Fruit fly (Drosophila melanogaster) whole organism, embryonic: ENCODE results near the gene CG34001.

Experiments
- ATbp ChIP-seq: fragments of 200-800 bp; sonication (Bioruptor generic); optimal IDR thresholded peaks from 2 replicates; lab custom pipeline; 2017; ENCODE audit warnings: missing biosample characterization, mild to moderate bottlenecking, missing genetic modification characterization, missing genetic modification reagents
- Abd-B ChIP-seq: fragments of 200-800 bp; sonication (Bioruptor generic); optimal IDR thresholded peaks from 2 replicates; lab custom pipeline; 2018; ENCODE audit warnings: missing biosample characterization, mild to moderate bottlenecking, missing genetic modification characterization, moderate library complexity
- Antp ChIP-seq: fragments of 200-800 bp; sonication (Bioruptor generic); optimal IDR thresholded peaks from 3 replicates; lab custom pipeline; 2016; ENCODE audit warnings: missing biosample characterization, missing genetic modification characterization
- Atf-2 ChIP-seq: fragments of 200-800 bp; sonication (Bioruptor generic); optimal IDR thresholded peaks from 2 replicates; lab custom pipeline; 2016; ENCODE audit warnings: missing biosample characterization, missing genetic modification characterization
- Atf6 ChIP-seq: fragments of 200-800 bp; sonication (Bioruptor generic); IDR thresholded peaks from 2 replicates; pipeline ENCODE4 v1.3.6; 2022; ENCODE audit warnings: missing biosample characterization, missing genetic modification characterization
- C15 ChIP-seq: fragments of 200-800 bp; sonication (Bioruptor generic); IDR thresholded peaks from 3 replicates; pipeline ENCODE4 v1.3.6; 2022; ENCODE audit warnings: missing biosample characterization, missing genetic modification characterization
- CG1024 ChIP-seq: fragments of 200-800 bp; sonication (Bioruptor generic); IDR thresholded peaks from 2 replicates; pipeline ENCODE4 v1.3.6; 2022; ENCODE audit warnings: missing biosample characterization, missing genetic modification characterization
- CG11560 ChIP-seq: fragments of 200-800 bp; sonication (Bioruptor generic); IDR thresholded peaks from 3 replicates; pipeline ENCODE4 v1.3.6; 2022; ENCODE audit warnings: missing biosample characterization, missing genetic modification characterization
- CG13624 ChIP-seq: fragments of 200-800 bp; sonication (Bioruptor generic); optimal IDR thresholded peaks from 2 replicates; lab custom pipeline; 2016; ENCODE audit warnings: missing biosample characterization, missing genetic modification characterization
- CG14965 ChIP-seq: fragments of 200-800 bp; sonication (Bioruptor generic); optimal IDR thresholded peaks from 2 replicates; lab custom pipeline; 2016; ENCODE audit warnings: missing biosample characterization, missing genetic modification characterization, borderline replicate concordance
- CG15011 ChIP-seq: fragments of 200-800 bp; sonication (Bioruptor generic); optimal IDR thresholded peaks from 3 replicates; lab custom pipeline; 2018; ENCODE audit warnings: missing biosample characterization, mild to moderate bottlenecking, missing genetic modification characterization
- CG17361 ChIP-seq: fragments of 200-800 bp; sonication (Bioruptor generic); IDR thresholded peaks from 3 replicates; pipeline ENCODE4 v1.3.6; 2022; ENCODE audit warnings: missing biosample characterization, missing genetic modification characterization
- CG17385 ChIP-seq: fragments of 200-800 bp; sonication (Bioruptor generic); optimal IDR thresholded peaks from 3 replicates; lab custom pipeline; 2018; ENCODE audit warnings: missing biosample characterization, mild to moderate bottlenecking, missing genetic modification characterization
- Chrac-16 ChIP-seq: fragments of 200-800 bp; sonication (Bioruptor generic); optimal IDR thresholded peaks from 3 replicates; lab custom pipeline; 2016; ENCODE audit warnings: missing biosample characterization, missing genetic modification characterization
- Dip3 ChIP-seq: fragments of 200-800 bp; sonication (Bioruptor generic); optimal IDR thresholded peaks from 3 replicates; lab custom pipeline; 2016; ENCODE audit warnings: missing biosample characterization, missing genetic modification characterization
- Eip74EF ChIP-seq, 2 experiments: fragments of 200-800 bp in 1 of 2; fragments of >200 bp in 1 of 2; sonication (Bioruptor generic) in 1 of 2; optimal IDR thresholded peaks; 2 replicates each; lab custom pipeline; 2017 to 2019; ENCODE audit warnings: missing biosample characterization in 2 of 2, missing genetic modification characterization in 2 of 2, mild to moderate bottlenecking in 1 of 2, moderate library complexity in 1 of 2
- H15 ChIP-seq: fragments of 200-800 bp; sonication (Bioruptor generic); IDR thresholded peaks from 3 replicates; pipeline ENCODE4 v1.3.6; 2022; ENCODE audit warnings: missing biosample characterization, missing genetic modification characterization
- H2.0 ChIP-seq: fragments of 200-800 bp; sonication (Bioruptor generic); IDR thresholded peaks from 2 replicates; pipeline ENCODE4 v1.3.6; 2022; ENCODE audit warnings: missing biosample characterization, missing genetic modification characterization
- HLH3B ChIP-seq: fragments of 200-800 bp; sonication (Bioruptor generic); IDR thresholded peaks from 2 replicates; pipeline ENCODE4 v1.3.6; 2022; ENCODE audit warnings: missing biosample characterization, missing genetic modification characterization
- Med ChIP-seq: fragments of 200-800 bp; sonication (Bioruptor generic); peaks from one replicate; lab custom pipeline; 2016; ENCODE audit warnings: missing biosample characterization, missing genetic modification characterization, mild to moderate bottlenecking, inconsistent platforms, moderate library complexity
- Ravus ChIP-seq: fragments of 200-800 bp; sonication (Bioruptor generic); IDR thresholded peaks from 2 replicates; pipeline ENCODE4 v1.3.6; 2022; ENCODE audit warnings: missing biosample characterization, missing genetic modification characterization
- Six4 ChIP-seq: fragments of 200-800 bp; sonication (Bioruptor generic); optimal IDR thresholded peaks from 2 replicates; lab custom pipeline; 2016; ENCODE audit warnings: missing biosample characterization, missing genetic modification characterization
- Taf1 ChIP-seq: fragments of 200-800 bp; sonication (Bioruptor generic); IDR thresholded peaks from 2 replicates; pipeline ENCODE4 v1.3.6; 2022; ENCODE audit warnings: missing biosample characterization, missing genetic modification characterization
- abd-A ChIP-seq: fragments of 200-800 bp; sonication (Bioruptor generic); optimal IDR thresholded peaks from 3 replicates; lab custom pipeline; 2019; ENCODE audit warnings: missing biosample characterization, mild to moderate bottlenecking, missing genetic modification characterization, moderate library complexity
- bigmax ChIP-seq: fragments of 200-800 bp; sonication (Bioruptor generic); optimal IDR thresholded peaks from 2 replicates; lab custom pipeline; 2018; ENCODE audit warnings: missing biosample characterization, mild to moderate bottlenecking, missing genetic modification characterization
- bsh ChIP-seq, 2 experiments: fragments of 200-800 bp; sonication (Bioruptor generic); optimal IDR thresholded peaks; 2 replicates each; lab custom pipeline; 2017 to 2018; ENCODE audit warnings: mild to moderate bottlenecking in 2 of 2, missing biosample characterization in 2 of 2, missing genetic modification characterization in 2 of 2, moderate library complexity in 1 of 2
- btn ChIP-seq: fragments of 200-800 bp; sonication (Bioruptor generic); optimal IDR thresholded peaks from 2 replicates; lab custom pipeline; 2016; ENCODE audit warnings: missing biosample characterization, missing genetic modification characterization
- cas ChIP-seq: fragments of 200-800 bp; sonication (Bioruptor generic); IDR thresholded peaks from 2 replicates; pipeline ENCODE4 v1.3.6; 2022; ENCODE audit warnings: missing biosample characterization, missing genetic modification characterization
- caup ChIP-seq: fragments of 200-800 bp; sonication (Bioruptor generic); optimal IDR thresholded peaks from 3 replicates; lab custom pipeline; 2017; ENCODE audit warnings: missing biosample characterization, mild to moderate bottlenecking, missing genetic modification characterization, moderate library complexity; ENCODE audit not compliant: severe bottlenecking
- chn ChIP-seq: fragments of 200-800 bp; sonication (Bioruptor generic); optimal IDR thresholded peaks from 2 replicates; lab custom pipeline; 2016; ENCODE audit warnings: missing biosample characterization, missing genetic modification characterization
- crc ChIP-seq: fragments of 200-800 bp; sonication (Bioruptor generic); optimal IDR thresholded peaks from 2 replicates; lab custom pipeline; 2016; ENCODE audit warnings: missing biosample characterization, missing genetic modification characterization
- croc ChIP-seq: fragments of 200-800 bp; sonication (Bioruptor generic); conservative IDR thresholded peaks from 3 replicates; pipeline ENCODE4 v1.3.6; 2022; ENCODE audit warnings: missing biosample characterization, missing genetic modification characterization
- dmrt11E ChIP-seq: fragments of 200-800 bp; sonication (Bioruptor generic); optimal IDR thresholded peaks from 3 replicates; lab custom pipeline; 2018; ENCODE audit warnings: missing biosample characterization, mild to moderate bottlenecking, missing genetic modification characterization, moderate library complexity
- ems ChIP-seq: fragments of 200-800 bp; sonication (Bioruptor generic); optimal IDR thresholded peaks from 3 replicates; lab custom pipeline; 2016; ENCODE audit warnings: missing biosample characterization, missing genetic modification characterization
- fd64A ChIP-seq: fragments of 200-800 bp; sonication (Bioruptor generic); optimal IDR thresholded peaks from 3 replicates; lab custom pipeline; 2018; ENCODE audit warnings: missing biosample characterization, mild to moderate bottlenecking, missing genetic modification characterization
- ham ChIP-seq: fragments of 200-800 bp; sonication (Bioruptor generic); IDR thresholded peaks from 2 replicates; pipeline ENCODE4 v1.3.6; 2022; ENCODE audit warnings: missing biosample characterization, missing genetic modification characterization
- her ChIP-seq: fragments of 200-800 bp; sonication (Bioruptor generic); optimal IDR thresholded peaks from 2 replicates; lab custom pipeline; 2016; ENCODE audit warnings: missing biosample characterization, missing genetic modification characterization
- kay ChIP-seq: fragments of 200-800 bp; sonication (Bioruptor generic); optimal IDR thresholded peaks from 2 replicates; lab custom pipeline; 2016; ENCODE audit warnings: missing biosample characterization, missing genetic modification characterization
- ken ChIP-seq: fragments of 200-800 bp; sonication (Bioruptor generic); IDR thresholded peaks from 3 replicates; pipeline ENCODE4 v1.3.6; 2022; ENCODE audit warnings: missing biosample characterization, missing genetic modification characterization
- kni ChIP-seq: fragments of 200-800 bp; sonication (Bioruptor generic); optimal IDR thresholded peaks from 3 replicates; lab custom pipeline; 2017; ENCODE audit warnings: mild to moderate bottlenecking, missing biosample characterization, missing genetic modification reagents, missing genetic modification characterization
- mam ChIP-seq: fragments of 200-800 bp; sonication (Bioruptor generic); optimal IDR thresholded peaks from 3 replicates; lab custom pipeline; 2016; ENCODE audit warnings: missing biosample characterization, missing genetic modification characterization
- oc ChIP-seq: fragments of 200-800 bp; sonication (Bioruptor generic); optimal IDR thresholded peaks from 2 replicates; lab custom pipeline; 2018; ENCODE audit warnings: missing biosample characterization, mild to moderate bottlenecking, missing genetic modification characterization, moderate library complexity
- org-1 ChIP-seq: fragments of 200-800 bp; sonication (Bioruptor generic); optimal IDR thresholded peaks from 2 replicates; lab custom pipeline; 2017; ENCODE audit warnings: missing biosample characterization, missing genetic modification characterization
- pho ChIP-seq: fragments of 200-800 bp; sonication (Bioruptor generic); optimal IDR thresholded peaks from 2 replicates; lab custom pipeline; 2016; ENCODE audit warnings: missing biosample characterization, missing genetic modification characterization
- pita ChIP-seq: fragments of 200-800 bp; sonication (Bioruptor generic); optimal IDR thresholded peaks from 2 replicates; lab custom pipeline; 2017; ENCODE audit warnings: missing biosample characterization, mild to moderate bottlenecking, missing genetic modification characterization
- seq ChIP-seq: fragments of 200-800 bp; sonication (Bioruptor generic); IDR thresholded peaks from 2 replicates; pipeline ENCODE4 v1.3.6; 2022; ENCODE audit warnings: missing biosample characterization, missing genetic modification characterization
- sima ChIP-seq: fragments of 200-800 bp; sonication (Bioruptor generic); optimal IDR thresholded peaks from 2 replicates; lab custom pipeline; 2016; ENCODE audit warnings: missing biosample characterization, missing genetic modification characterization
- sisA ChIP-seq: fragments of 200-800 bp; sonication (Bioruptor generic); IDR thresholded peaks from 2 replicates; pipeline ENCODE4 v1.3.6; 2022; ENCODE audit warnings: missing biosample characterization, missing genetic modification characterization
- twi ChIP-seq: fragments of 200-800 bp; optimal IDR thresholded peaks from 2 replicates; lab custom pipeline; 2019; ENCODE audit warnings: missing biosample characterization, mild to moderate bottlenecking, missing genetic modification characterization, moderate library complexity
- vnd ChIP-seq: fragments of 200-800 bp; sonication (Bioruptor generic); IDR thresholded peaks from 3 replicates; pipeline ENCODE4 v1.3.6; 2022; ENCODE audit warnings: missing biosample characterization, missing genetic modification characterization; ENCODE audit not compliant: partially characterized antibody
- vvl ChIP-seq: fragments of 200-800 bp; sonication (Bioruptor generic); IDR thresholded peaks from 2 replicates; pipeline ENCODE4 v1.3.6; 2022; ENCODE audit warnings: missing biosample characterization, missing genetic modification characterization
- zf30C ChIP-seq: fragments of 200-800 bp; sonication (Bioruptor generic); optimal IDR thresholded peaks from 3 replicates; lab custom pipeline; 2018; ENCODE audit warnings: missing biosample characterization, mild to moderate bottlenecking, missing genetic modification characterization

CG34001 gene

DNA sequence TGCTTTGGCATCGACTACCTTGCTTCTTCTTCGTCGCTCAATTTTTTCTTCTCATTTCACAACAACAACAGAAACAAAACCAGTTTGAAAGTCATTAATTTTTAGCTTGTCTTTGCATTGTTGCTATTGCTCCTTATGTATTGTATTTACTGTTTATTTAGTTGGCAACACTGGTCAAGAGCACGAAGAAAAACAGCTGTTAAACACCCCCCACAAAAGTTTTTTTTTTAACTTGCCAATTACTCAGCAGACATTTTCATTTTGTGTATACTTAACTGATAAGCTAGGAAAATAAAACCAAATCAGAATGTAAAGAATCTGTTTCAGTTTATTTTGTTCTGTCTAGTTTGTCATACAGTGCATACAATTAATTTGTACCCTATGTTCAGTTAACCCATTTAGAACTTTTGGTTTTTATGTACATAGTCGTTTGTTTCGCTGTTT, 48.9 kb downstream of the CG34001 start (continued):
- TF ChIP-seq H2.0 (GFP tag; lab: Robert Waterston, UW): no peak
- TF ChIP-seq CG15011 (GFP tag; lab: Kevin White, UChicago): peak; percentile 28
- no peak; the same call in 1 of the 2 replicates for TF ChIP-seq Atf6
- no peak for TF ChIP-seq vnd (GFP tag; lab: Robert Waterston, UW)
- TF ChIP-seq bigmax (GFP tag; lab: Kevin White, UChicago): no peak
- no peak for TF ChIP-seq croc (GFP tag; lab: Robert Waterston, UW)
- TF ChIP-seq Antp: no peak
- no peak for TF ChIP-seq CG11560 (tag; lab: Robert Waterston, UW)
- TF ChIP-seq fd64A (GFP tag; lab: Kevin White, UChicago): no peak
- no peak for TF ChIP-seq CG1024 (GFP tag; lab: Robert Waterston, UW)
- TF ChIP-seq ems (GFP tag; lab: Kevin White, UChicago): no peak
- TF ChIP-seq CG13624 (GFP tag; lab: Kevin White, UChicago): no peak
- TF ChIP-seq CG17385: peak; percentile 61
- TF ChIP-seq Six4 (GFP tag; lab: Kevin White, UChicago): no peak
- no peak for TF ChIP-seq C15
- TF ChIP-seq mam (GFP tag; lab: Kevin White, UChicago): peak; percentile 18
- peak in 1 of 2 experiments; percentile 34 for TF ChIP-seq bsh (GFP tag; optimal IDR thresholded peaks at IDR 0.05; lab: Kevin White, UChicago)
- no peak for TF ChIP-seq ham (GFP tag; lab: Robert Waterston, UW)
- no peak for TF ChIP-seq btn (GFP tag; lab: Kevin White, UChicago)
- TF ChIP-seq ATbp: peak; percentile 4
- TF ChIP-seq seq (GFP tag; lab: Robert Waterston, UW): peak; percentile 61
- no peak for TF ChIP-seq kni
- TF ChIP-seq pita: no peak
- TF ChIP-seq Ravus (GFP tag; lab: Robert Waterston, UW): no peak
- no peak for TF ChIP-seq dmrt11E
- peak in 1 of 2 experiments; percentile 36 for TF ChIP-seq Eip74EF (GFP tag; optimal IDR thresholded peaks at IDR 0.05; lab: Kevin White, UChicago)
- no peak for TF ChIP-seq Taf1 (GFP tag; lab: Robert Waterston, UW)
- TF ChIP-seq Chrac-16 (GFP tag; lab: Kevin White, UChicago): no peak
- TF ChIP-seq sisA: no peak
- TF ChIP-seq Med: peak; percentile 75
- TF ChIP-seq ken (GFP tag; lab: Robert Waterston, UW): no peak
- TF ChIP-seq CG17361 (GFP tag; lab: Robert Waterston, UW): 0 out of 3 replicates have a peak, but pooled peaks have one; percentile 11
- TF ChIP-seq Atf-2 (GFP tag; lab: Kevin White, UChicago): peak; percentile 3
- TF ChIP-seq H15 (GFP tag; lab: Robert Waterston, UW): no peak
- TF ChIP-seq sima: no peak
- TF ChIP-seq zf30C (GFP tag; lab: Kevin White, UChicago): no peak
- TF ChIP-seq pho (GFP tag; lab: Kevin White, UChicago): no peak
- TF ChIP-seq crc (GFP tag; lab: Kevin White, UChicago): no peak
- TF ChIP-seq Abd-B: no peak
- TF ChIP-seq oc (tag; lab: Kevin White, UChicago): peak; percentile 25
- no peak for TF ChIP-seq twi (tag; lab: Kevin White, UChicago)
- TF ChIP-seq Dip3 (GFP tag; lab: Kevin White, UChicago): no peak
- no peak for TF ChIP-seq cas (GFP tag; lab: Robert Waterston, UW)
- no peak for TF ChIP-seq vvl (GFP tag; lab: Robert Waterston, UW)
- no peak for TF ChIP-seq HLH3B (GFP tag; lab: Robert Waterston, UW)
- no peak for TF ChIP-seq CG14965 (GFP tag; lab: Kevin White, UChicago)
- no peak for TF ChIP-seq her (GFP tag; lab: Kevin White, UChicago)
- no peak for TF ChIP-seq chn (GFP tag; lab: Kevin White, UChicago)
- TF ChIP-seq org-1 (GFP tag; lab: Kevin White, UChicago): peak; percentile 24
- TF ChIP-seq caup: no peak
- no peak for TF ChIP-seq kay (GFP tag; lab: Kevin White, UChicago)
- TF ChIP-seq abd-A: no peak
